Worm (Caenorhabditis elegans) whole organism, L4/young adult: ENCODE measurements around the gene npr-15.

ENCODE experiments used
- W03F9.2 ChIP-seq: fragments of 150-350 bp; optimal IDR thresholded peaks from 2 replicates; lab custom pipeline; 2014; ENCODE audit warnings: missing biosample characterization, missing genetic modification characterization
- dao-5 ChIP-seq: sonication (generic microtip); optimal IDR thresholded peaks from 2 replicates; lab custom pipeline; 2016; ENCODE audit warnings: missing genotype, missing genetic modification characterization, moderate library complexity, missing compliant biosample characterization
- him-1 ChIP-seq: sonication (generic microtip); optimal IDR thresholded peaks from 2 replicates; lab custom pipeline; 2016; ENCODE audit warnings: missing genotype, missing genetic modification reagents, missing genetic modification characterization, missing compliant biosample characterization

The npr-15 gene

ce11 chrIII:3694572-3694971 lies at the start of gene npr-15:
Gene npr-15, minus strand, starts transcription at chrIII:3694672.
- TF ChIP-seq him-1 (tag; lab: Kevin White, UChicago) (no peak), W03F9.2 (tag; lab: Kevin White, UChicago) (no peak), dao-5 (tag; lab: Kevin White, UChicago) (no peak)

ce11 chrIII:3743367-3743766 lies 48.9 kb upstream of the npr-15 start:
- TF ChIP-seq him-1 (tag; lab: Kevin White, UChicago) (no peak), W03F9.2 (tag; lab: Kevin White, UChicago) (no peak), dao-5 (tag; lab: Kevin White, UChicago) (no peak)

ce11 chrIII:3742090-3742489 lies 47.6 kb upstream of the npr-15 start:
- TF ChIP-seq dao-5 (tag; lab: Kevin White, UChicago) (no peak), him-1 (tag; lab: Kevin White, UChicago) (no peak), W03F9.2 (tag; lab: Kevin White, UChicago) (no peak)

- TF ChIP-seq dao-5 (tag; lab: Kevin White, UChicago), result no peak
- TF ChIP-seq him-1 (tag; lab: Kevin White, UChicago), result no peak
These were observed 43.9 kb upstream of the npr-15 start for ce11 chrIII:3738331-3738730.

- TF ChIP-seq W03F9.2 (tag; lab: Kevin White, UChicago) (no peak), dao-5 (tag; lab: Kevin White, UChicago) (no peak), him-1 (tag; lab: Kevin White, UChicago) (no peak)
These were observed 43.3 kb upstream of the npr-15 start for ce11 chrIII:3737742-3738141.

ce11 chrIII:3736302-3736701 lies 41.8 kb upstream of the npr-15 start, which contains the start of gene F34D10.4:
Gene F34D10.4, plus strand, starts transcription at chrIII:3736602.
- no peak for TF ChIP-seq him-1 (tag; lab: Kevin White, UChicago)
- no peak for TF ChIP-seq dao-5 (tag; lab: Kevin White, UChicago)
- TF ChIP-seq W03F9.2 (tag; lab: Kevin White, UChicago), result no peak

ce11 chrIII:3735509-3736255 lies 41.2 kb upstream of the npr-15 start:
- TF ChIP-seq W03F9.2 (tag; lab: Kevin White, UChicago) (no peak), dao-5 (tag; lab: Kevin White, UChicago) (no peak), him-1 (tag; lab: Kevin White, UChicago) (no peak)

ce11 chrIII:3734990-3735389 lies 40.5 kb upstream of the npr-15 start, which contains the start of gene evl-18:
Gene evl-18, minus strand, starts transcription at chrIII:3735039.
- TF ChIP-seq W03F9.2 (tag; lab: Kevin White, UChicago) (no peak), him-1 (tag; lab: Kevin White, UChicago) (no peak), dao-5 (tag; lab: Kevin White, UChicago) (no peak)

ce11 chrIII:3734007-3734406 lies 39.5 kb upstream of the npr-15 start, which contains the start of gene F34D10.3:
Gene F34D10.3, plus strand, starts transcription at chrIII:3734255.
- TF ChIP-seq W03F9.2 (tag; lab: Kevin White, UChicago) (no peak), him-1 (tag; lab: Kevin White, UChicago) (no peak), dao-5 (tag; lab: Kevin White, UChicago) (no peak)

- TF ChIP-seq W03F9.2 (tag; lab: Kevin White, UChicago), result no peak
- no peak for TF ChIP-seq dao-5 (tag; lab: Kevin White, UChicago)
- TF ChIP-seq him-1 (tag; lab: Kevin White, UChicago), result no peak
These were observed 36.0 kb upstream of the npr-15 start, which contains the start of gene F34D10.8 for ce11 chrIII:3730475-3730874. Gene F34D10.8, plus strand, starts transcription at chrIII:3730775.

- TF ChIP-seq him-1 (tag; lab: Kevin White, UChicago) (no peak), dao-5 (tag; lab: Kevin White, UChicago) (no peak), W03F9.2 (tag; lab: Kevin White, UChicago) (no peak)
These were observed 35.0 kb upstream of the npr-15 start, which contains the start of gene F34D10.9 for ce11 chrIII:3729520-3729919. Gene F34D10.9, minus strand, starts transcription at chrIII:3729620.

ce11 chrIII:3726443-3726842 lies 32.0 kb upstream of the npr-15 start, which contains the start of gene gldi-5:
Gene gldi-5, minus strand, starts transcription at chrIII:3726500.
- no peak for TF ChIP-seq him-1 (tag; lab: Kevin White, UChicago)
- TF ChIP-seq W03F9.2 (tag; lab: Kevin White, UChicago), result no peak
- TF ChIP-seq dao-5 (tag; lab: Kevin White, UChicago), result no peak

ce11 chrIII:3724880-3725279 lies 30.4 kb upstream of the npr-15 start, which contains the start of gene C14B1.12:
Gene C14B1.12, minus strand, starts transcription at chrIII:3724980.
- TF ChIP-seq dao-5 (tag; lab: Kevin White, UChicago) (no peak), W03F9.2 (tag; lab: Kevin White, UChicago) (no peak), him-1 (tag; lab: Kevin White, UChicago) (no peak)
